Worm (Caenorhabditis elegans) whole organism, L4/young adult: Measurements from ENCODE around the gene flp-11.

Experiments
- W03F9.2 ChIP-seq: fragments of 150-350 bp; optimal IDR thresholded peaks from 2 replicates; lab custom pipeline; 2014; ENCODE audit warnings: missing biosample characterization, missing genetic modification characterization
- him-1 ChIP-seq: sonication (generic microtip); optimal IDR thresholded peaks from 2 replicates; lab custom pipeline; 2016; ENCODE audit warnings: missing genotype, missing genetic modification reagents, missing genetic modification characterization, missing compliant biosample characterization

DNA sequence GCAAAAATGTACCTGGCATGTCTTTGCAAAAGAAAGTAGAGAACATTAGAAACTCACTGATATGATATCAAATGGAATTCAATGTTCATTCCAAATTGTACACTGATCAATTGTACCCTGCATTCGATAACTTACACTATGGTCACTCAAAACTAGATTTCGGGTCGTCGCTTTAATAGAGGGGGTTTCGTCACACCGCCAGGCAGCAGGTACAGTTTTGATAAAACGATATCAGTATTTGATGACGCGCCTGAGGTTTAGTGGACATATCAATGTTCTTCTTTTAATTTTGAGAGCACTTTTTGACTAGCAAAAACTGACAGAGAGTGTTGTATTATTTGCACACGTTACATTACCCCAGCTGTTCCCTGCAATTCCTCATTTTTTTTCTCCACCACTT is 41.8 kb downstream of the flp-11 start:
- TF ChIP-seq W03F9.2 (tag; lab: Kevin White, UChicago) (no peak), him-1 (tag; lab: Kevin White, UChicago) (no peak)
